Worm (Caenorhabditis elegans): ENCODE measurements around the gene ZK1307.3.

Gene ZK1307.3

ce11 chrII:9680493-9680892, 27.7 kb upstream of the ZK1307.3 start, which contains the start of gene ZK1320.13:
Gene ZK1320.13, plus strand, starts transcription at chrII:9680793.
- no peak for TF ChIP-seq mdl-1 (tag; optimal IDR thresholded peaks at IDR 0.05)
- no peak for TF ChIP-seq nhr-25 (tag; optimal IDR thresholded peaks at IDR 0.05)
- no peak for TF ChIP-seq ZK546.5 (tag; optimal IDR thresholded peaks at IDR 0.05)
- TF ChIP-seq ceh-28 (tag; optimal IDR thresholded peaks at IDR 0.05): no peak
- TF ChIP-seq lsy-12 (tag; optimal IDR thresholded peaks at IDR 0.05): no peak
- no peak for TF ChIP-seq unc-39 (tag; optimal IDR thresholded peaks at IDR 0.05)
- no peak for TF ChIP-seq nhr-76 (tag; optimal IDR thresholded peaks at IDR 0.05)
- TF ChIP-seq jun-1 (tag; optimal IDR thresholded peaks at IDR 0.05): no peak
- TF ChIP-seq ztf-4 (tag; optimal IDR thresholded peaks at IDR 0.05): no peak
- no peak for TF ChIP-seq nhr-43 (tag; optimal IDR thresholded peaks at IDR 0.05; ENCODE audit: poor library complexity, severe bottlenecking)
- TF ChIP-seq lin-15B (tag; optimal IDR thresholded peaks at IDR 0.05): no peak
- no peak for TF ChIP-seq elt-2 (tag; optimal IDR thresholded peaks at IDR 0.05)
- TF ChIP-seq ama-1 (optimal IDR thresholded peaks at IDR 0.05): no peak

- TF ChIP-seq jun-1 (tag; optimal IDR thresholded peaks at IDR 0.05): no peak
- no peak for TF ChIP-seq ZK546.5 (tag; optimal IDR thresholded peaks at IDR 0.05)
- no peak for TF ChIP-seq snpc-4 (tag; optimal IDR thresholded peaks at IDR 0.05)
- no peak for TF ChIP-seq skn-1 (tag; optimal IDR thresholded peaks at IDR 0.05)
These were observed 27.0 kb upstream of the ZK1307.3 start for ce11 chrII:9679842-9680241.

ce11 chrII:9677470-9677869, 24.7 kb upstream of the ZK1307.3 start:
- TF ChIP-seq nhr-11 (tag; optimal IDR thresholded peaks at IDR 0.05): no peak
- no peak for TF ChIP-seq aly-2 (tag; optimal IDR thresholded peaks at IDR 0.05)
- peak; percentile 50 for TF ChIP-seq pqm-1 (tag; optimal IDR thresholded peaks at IDR 0.05)
- no peak for TF ChIP-seq nfya-1 (tag; optimal IDR thresholded peaks at IDR 0.05; ENCODE audit: insufficient read depth)
- no peak for TF ChIP-seq snpc-4 (tag; optimal IDR thresholded peaks at IDR 0.05)
- peak; percentile 67 for TF ChIP-seq elt-2 (tag; optimal IDR thresholded peaks at IDR 0.05)
- TF ChIP-seq mdl-1 (tag; optimal IDR thresholded peaks at IDR 0.05): no peak
- TF ChIP-seq mml-1 (tag; optimal IDR thresholded peaks at IDR 0.05): no peak

ce11 chrII:9674678-9675077, 21.9 kb upstream of the ZK1307.3 start, which contains the start of gene arc-1:
Gene arc-1, plus strand, starts transcription at chrII:9674978.
- TF ChIP-seq nhr-67 (tag; optimal IDR thresholded peaks at IDR 0.05): no peak
- no peak for TF ChIP-seq zag-1 (tag; optimal IDR thresholded peaks at IDR 0.05)

- TF ChIP-seq pqm-1 (tag; optimal IDR thresholded peaks at IDR 0.05): no peak
- no peak for TF ChIP-seq mdl-1 (tag; optimal IDR thresholded peaks at IDR 0.05)
- TF ChIP-seq hmg-11 (tag; optimal IDR thresholded peaks at IDR 0.05): no peak
- TF ChIP-seq unc-62 (GFP tag; optimal IDR thresholded peaks at IDR 0.05): no peak
- TF ChIP-seq lin-39 (tag; optimal IDR thresholded peaks at IDR 0.05): no peak
These were observed 18.5 kb upstream of the ZK1307.3 start, which contains the start of gene ZK1320.7 for ce11 chrII:9671308-9671707. Gene ZK1320.7, plus strand, starts transcription at chrII:9671608.

- TF ChIP-seq fos-1 (tag; optimal IDR thresholded peaks at IDR 0.05) (no peak), R02D3.7 (tag; optimal IDR thresholded peaks at IDR 0.05) (peak; percentile 92), elt-2 (tag; optimal IDR thresholded peaks at IDR 0.05) (peak; percentile 12), nhr-25 (tag; optimal IDR thresholded peaks at IDR 0.05) (peak; percentile 6), nhr-23 (tag; optimal IDR thresholded peaks at IDR 0.05) (peak; percentile 57), unc-62 (GFP tag; optimal IDR thresholded peaks at IDR 0.05) (no peak), lin-39 (tag; optimal IDR thresholded peaks at IDR 0.05) (peak; percentile 7), pha-4 (tag; optimal IDR thresholded peaks at IDR 0.05) (peak; percentile 84), lin-15B (tag; optimal IDR thresholded peaks at IDR 0.05) (peak; percentile 47), hmg-11 (tag; optimal IDR thresholded peaks at IDR 0.05) (peak; percentile 55)
These were observed 16.1 kb upstream of the ZK1307.3 start, which contains the start of gene taf-8 for ce11 chrII:9668959-9669358. Gene taf-8, plus strand, starts transcription at chrII:9669318.

- TF ChIP-seq unc-62 (GFP tag; optimal IDR thresholded peaks at IDR 0.05) (no peak), ceh-82 (tag; optimal IDR thresholded peaks at IDR 0.05) (no peak), nfya-1 (tag; optimal IDR thresholded peaks at IDR 0.05; ENCODE audit: insufficient read depth) (peak; percentile 34), pha-4 (tag; optimal IDR thresholded peaks at IDR 0.05) (peak; percentile 19)
These were observed 14.6 kb upstream of the ZK1307.3 start, which contains the start of gene ZK1320.11 for ce11 chrII:9667382-9667781. Gene ZK1320.11, plus strand, starts transcription at chrII:9667624.
